Fruit fly (Drosophila melanogaster) whole organism, embryonic: ENCODE data around the gene eIF4G2.
A peak's percentile ranks its signal among the peaks of the same experiment; 100 is the strongest.

Source experiments
- ATbp ChIP-seq: fragments of 200-800 bp; sonication (Bioruptor generic); optimal IDR thresholded peaks from 2 replicates; lab custom pipeline; 2017; ENCODE audit warnings: missing biosample characterization, mild to moderate bottlenecking, missing genetic modification characterization, missing genetic modification reagents
- BEAF-32 ChIP-seq: fragments of 200-800 bp; sonication (Bioruptor generic); optimal IDR thresholded peaks from 3 replicates; lab custom pipeline; 2017; ENCODE audit warnings: missing biosample characterization, missing genetic modification characterization, mild to moderate bottlenecking, moderate library complexity, missing genetic modification reagents
- CG10462 ChIP-seq: fragments of 200-800 bp; sonication (Bioruptor generic); optimal IDR thresholded peaks from 2 replicates; lab custom pipeline; 2016; ENCODE audit warnings: missing biosample characterization, missing genetic modification characterization
- CG13287 ChIP-seq: fragments of 200-800 bp; sonication (Bioruptor generic); IDR thresholded peaks from 2 replicates; pipeline ENCODE4 v1.3.6; 2022; ENCODE audit warnings: missing biosample characterization, missing genetic modification characterization; ENCODE audit not compliant: partially characterized antibody
- CG13894 ChIP-seq: fragments of 200-800 bp; sonication (Bioruptor generic); optimal IDR thresholded peaks from 3 replicates; lab custom pipeline; 2018; ENCODE audit warnings: missing biosample characterization, mild to moderate bottlenecking, missing genetic modification characterization, moderate library complexity
- CG15696 ChIP-seq: fragments of 200-800 bp; sonication (Bioruptor generic); optimal IDR thresholded peaks from 2 replicates; lab custom pipeline; 2019; ENCODE audit warnings: missing biosample characterization, mild to moderate bottlenecking, missing genetic modification characterization, moderate library complexity
- CG16779 ChIP-seq: fragments of 200-800 bp; sonication (Bioruptor generic); IDR thresholded peaks from 2 replicates; pipeline ENCODE4 v1.3.6; 2022; ENCODE audit warnings: missing biosample characterization, missing genetic modification characterization
- CG16815 ChIP-seq: fragments of 200-800 bp; sonication (Bioruptor generic); optimal IDR thresholded peaks from 3 replicates; lab custom pipeline; 2017; ENCODE audit warnings: missing biosample characterization, mild to moderate bottlenecking, missing genetic modification characterization
- CG2678 ChIP-seq: fragments of 200-800 bp; sonication (Bioruptor generic); optimal IDR thresholded peaks from 3 replicates; lab custom pipeline; 2019; ENCODE audit warnings: missing biosample characterization, mild to moderate bottlenecking, missing genetic modification characterization, moderate library complexity
- CG2712 ChIP-seq: fragments of 200-800 bp; optimal IDR thresholded peaks from 3 replicates; lab custom pipeline; 2019; ENCODE audit warnings: missing biosample characterization, mild to moderate bottlenecking, missing genetic modification characterization, moderate library complexity
- CG31441 ChIP-seq: fragments of 200-800 bp; sonication (Bioruptor generic); IDR thresholded peaks from 2 replicates; pipeline ENCODE4 v1.3.6; 2022; ENCODE audit warnings: missing biosample characterization, missing genetic modification characterization
- CG3281 ChIP-seq: fragments of 200-800 bp; sonication (Bioruptor generic); optimal IDR thresholded peaks from 3 replicates; lab custom pipeline; 2017; ENCODE audit warnings: missing biosample characterization, mild to moderate bottlenecking, missing genetic modification characterization
- CG4854 ChIP-seq: fragments of 200-800 bp; sonication (Bioruptor generic); optimal IDR thresholded peaks from 2 replicates; lab custom pipeline; 2016; ENCODE audit warnings: missing biosample characterization, missing genetic modification characterization, inconsistent platforms
- CG6254 ChIP-seq: fragments of 200-800 bp; sonication (Bioruptor generic); optimal IDR thresholded peaks from 3 replicates; lab custom pipeline; 2017; ENCODE audit warnings: mild to moderate bottlenecking, missing biosample characterization, missing genetic modification reagents, missing genetic modification characterization
- CG6683 ChIP-seq: fragments of 200-800 bp; sonication (Bioruptor generic); optimal IDR thresholded peaks from 2 replicates; lab custom pipeline; 2017; ENCODE audit warnings: missing biosample characterization, mild to moderate bottlenecking, missing genetic modification characterization, missing genetic modification reagents
- CG7372 ChIP-seq: fragments of 200-800 bp; sonication (Bioruptor generic); IDR thresholded peaks from 2 replicates; pipeline ENCODE4 v1.3.6; 2022; ENCODE audit warnings: missing biosample characterization, missing genetic modification characterization
- CG9932 ChIP-seq: fragments of 200-800 bp; sonication (Bioruptor generic); IDR thresholded peaks from 2 replicates; pipeline ENCODE4 v1.3.6; 2022; ENCODE audit warnings: missing biosample characterization, missing genetic modification characterization
- CHES-1-like ChIP-seq: fragments of 200-800 bp; sonication (Bioruptor generic); optimal IDR thresholded peaks from 2 replicates; lab custom pipeline; 2016; ENCODE audit warnings: missing biosample characterization, missing genetic modification characterization
- Dip3 ChIP-seq: fragments of 200-800 bp; sonication (Bioruptor generic); optimal IDR thresholded peaks from 3 replicates; lab custom pipeline; 2016; ENCODE audit warnings: missing biosample characterization, missing genetic modification characterization
- Fer2 ChIP-seq: fragments of 200-800 bp; sonication (Bioruptor generic); optimal IDR thresholded peaks from 2 replicates; lab custom pipeline; 2018; ENCODE audit warnings: missing biosample characterization, mild to moderate bottlenecking, missing genetic modification characterization, moderate library complexity
- Gug ChIP-seq: fragments of 200-800 bp; sonication (Bioruptor generic); IDR thresholded peaks from 4 replicates; pipeline ENCODE4 v1.3.6; 2022; ENCODE audit warnings: missing biosample characterization, missing genetic modification characterization
- Meics ChIP-seq: fragments of 200-800 bp; sonication (Bioruptor generic); optimal IDR thresholded peaks from 2 replicates; lab custom pipeline; 2017; ENCODE audit warnings: missing biosample characterization, mild to moderate bottlenecking, missing genetic modification characterization
- Neu2 ChIP-seq: fragments of 200-800 bp; sonication (Bioruptor generic); optimal IDR thresholded peaks from 3 replicates; lab custom pipeline; 2016; ENCODE audit warnings: missing biosample characterization, missing genetic modification characterization, borderline replicate concordance
- Oaz ChIP-seq: fragments of 200-800 bp; sonication (Bioruptor generic); IDR thresholded peaks from 2 replicates; pipeline ENCODE4 v1.3.6; 2022; ENCODE audit warnings: missing biosample characterization, missing genetic modification characterization
- Pdp1 ChIP-seq, 2 experiments: fragments of 200-800 bp; sonication (Bioruptor generic); optimal IDR thresholded peaks; 3 replicates each; lab custom pipeline; 2016; ENCODE audit warnings: missing biosample characterization in 2 of 2, missing genetic modification characterization in 2 of 2, mild to moderate bottlenecking in 1 of 2, moderate library complexity in 1 of 2
- Sin3A ChIP-seq: fragments of >200 bp; optimal IDR thresholded peaks from 2 replicates; lab custom pipeline; 2018
- ara ChIP-seq: fragments of 200-800 bp; sonication (Bioruptor generic); IDR thresholded peaks from 2 replicates; pipeline ENCODE4 v1.3.6; 2022; ENCODE audit warnings: missing biosample characterization, missing genetic modification characterization
- chif ChIP-seq, 2 experiments: fragments of 200-800 bp; sonication (Bioruptor generic); optimal IDR thresholded peaks; 3 replicates each; lab custom pipeline; 2016; ENCODE audit warnings: missing biosample characterization in 2 of 2, missing genetic modification characterization in 2 of 2
- disco-r ChIP-seq: fragments of 200-800 bp; sonication (Bioruptor generic); optimal IDR thresholded peaks from 2 replicates; lab custom pipeline; 2016; ENCODE audit warnings: missing biosample characterization, missing genetic modification characterization
- dmrt99B ChIP-seq: fragments of 200-800 bp; sonication (Bioruptor generic); optimal IDR thresholded peaks from 2 replicates; lab custom pipeline; 2018; ENCODE audit warnings: missing biosample characterization, mild to moderate bottlenecking, missing genetic modification characterization, moderate library complexity
- ewg ChIP-seq: fragments of 200-800 bp; sonication (Bioruptor generic); optimal IDR thresholded peaks from 3 replicates; lab custom pipeline; 2017; ENCODE audit warnings: mild to moderate bottlenecking, missing biosample characterization, missing genetic modification reagents, missing genetic modification characterization
- fd64A ChIP-seq: fragments of 200-800 bp; sonication (Bioruptor generic); optimal IDR thresholded peaks from 3 replicates; lab custom pipeline; 2018; ENCODE audit warnings: missing biosample characterization, mild to moderate bottlenecking, missing genetic modification characterization
- grau ChIP-seq: fragments of 200-800 bp; optimal IDR thresholded peaks from 3 replicates; lab custom pipeline; 2019; ENCODE audit warnings: missing biosample characterization, mild to moderate bottlenecking, missing genetic modification characterization, moderate library complexity
- gro ChIP-seq: fragments of 200-800 bp; sonication (Bioruptor generic); optimal IDR thresholded peaks from 2 replicates; lab custom pipeline; 2016; ENCODE audit warnings: missing biosample characterization, missing genetic modification characterization
- kay ChIP-seq: fragments of 200-800 bp; sonication (Bioruptor generic); optimal IDR thresholded peaks from 2 replicates; lab custom pipeline; 2016; ENCODE audit warnings: missing biosample characterization, missing genetic modification characterization
- lbe ChIP-seq: fragments of 200-800 bp; sonication (Bioruptor generic); optimal IDR thresholded peaks from 2 replicates; lab custom pipeline; 2016; ENCODE audit warnings: missing biosample characterization, mild to moderate bottlenecking, missing genetic modification characterization
- otp ChIP-seq: fragments of 200-800 bp; sonication (Bioruptor generic); IDR thresholded peaks from 3 replicates; pipeline ENCODE4, ENCODE4 v1.3.6; 2022; ENCODE audit warnings: missing biosample characterization, missing genetic modification characterization
- p53 ChIP-seq: fragments of 200-800 bp; sonication (Bioruptor generic); optimal IDR thresholded peaks from 2 replicates; lab custom pipeline; 2016; ENCODE audit warnings: missing biosample characterization, missing genetic modification characterization
- peb ChIP-seq: fragments of 200-800 bp; sonication (Bioruptor generic); IDR thresholded peaks from 2 replicates; pipeline ENCODE4 v1.3.6; 2022; ENCODE audit warnings: missing biosample characterization, missing genetic modification characterization
- pros ChIP-seq: fragments of 200-800 bp; sonication (Bioruptor generic); optimal IDR thresholded peaks from 3 replicates; lab custom pipeline; 2019; ENCODE audit warnings: missing biosample characterization, mild to moderate bottlenecking, missing genetic modification characterization, moderate library complexity
- sd ChIP-seq: fragments of 200-800 bp; sonication (Bioruptor generic); optimal IDR thresholded peaks from 3 replicates; lab custom pipeline; 2018; ENCODE audit warnings: missing biosample characterization, mild to moderate bottlenecking, missing genetic modification characterization, moderate library complexity
- slbo ChIP-seq: fragments of 200-800 bp; sonication (Bioruptor generic); IDR thresholded peaks from 2 replicates; pipeline ENCODE4 v1.3.6; 2022; ENCODE audit warnings: missing biosample characterization, missing genetic modification characterization
- slp2 ChIP-seq: fragments of 200-800 bp; sonication (Bioruptor generic); optimal IDR thresholded peaks from 2 replicates; lab custom pipeline; 2016; ENCODE audit warnings: missing biosample characterization, missing genetic modification characterization
- tna ChIP-seq: fragments of 200-800 bp; sonication (Bioruptor generic); IDR thresholded peaks from 2 replicates; pipeline ENCODE4 v1.3.6; 2022; ENCODE audit warnings: missing biosample characterization, missing genetic modification characterization; ENCODE audit not compliant: partially characterized antibody
- unc-4 ChIP-seq: fragments of 200-800 bp; sonication (Bioruptor generic); IDR thresholded peaks from 2 replicates; pipeline ENCODE4 v1.3.6; 2022; ENCODE audit warnings: missing biosample characterization, missing genetic modification characterization; ENCODE audit not compliant: partially characterized antibody
- vvl ChIP-seq: fragments of 200-800 bp; sonication (Bioruptor generic); IDR thresholded peaks from 2 replicates; pipeline ENCODE4 v1.3.6; 2022; ENCODE audit warnings: missing biosample characterization, missing genetic modification characterization

Gene eIF4G2

DNA sequence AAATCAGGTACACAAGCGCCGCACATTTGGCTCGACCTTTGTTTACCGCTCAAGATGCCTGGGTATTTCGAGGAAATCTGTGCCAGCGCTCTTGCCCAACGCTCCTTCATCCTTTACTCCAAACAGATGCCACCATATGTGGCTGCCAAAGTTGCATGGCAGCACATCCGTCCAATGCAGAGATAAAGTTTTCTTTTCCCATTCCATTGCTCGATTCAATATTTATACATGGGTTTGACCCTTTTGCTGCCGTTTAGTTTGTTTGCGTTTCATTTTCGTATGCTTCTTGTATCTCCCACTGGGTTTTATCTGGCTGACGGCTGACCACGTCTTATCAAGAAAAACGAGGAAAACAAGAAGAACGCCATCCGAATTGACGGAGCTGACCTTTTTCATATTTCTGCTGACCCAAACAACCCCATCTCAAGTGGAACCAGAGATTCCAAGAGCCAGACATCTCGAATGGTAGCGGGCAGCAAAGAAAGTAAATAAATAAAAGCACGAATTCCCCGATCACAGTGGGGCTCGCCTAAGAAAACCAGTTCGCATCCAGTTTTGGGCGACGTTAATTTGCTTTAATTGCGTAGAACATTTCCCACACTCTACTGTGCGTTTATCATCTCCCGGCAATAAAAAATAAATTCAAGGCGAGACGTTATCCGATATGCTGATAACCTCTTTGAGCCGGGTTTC is 28.4 kb downstream of the eIF4G2 start (continued):
- TF ChIP-seq sd (tag; lab: Kevin White, UChicago) (peak; percentile 92), CG2678 (tag; lab: Kevin White, UChicago) (no peak), tna (GFP tag; lab: Robert Waterston, UW) (no peak), unc-4 (GFP tag; lab: Robert Waterston, UW) (no peak), disco-r (GFP tag; lab: Kevin White, UChicago) (no peak), Neu2 (GFP tag; lab: Kevin White, UChicago) (no peak), p53 (GFP tag; lab: Kevin White, UChicago) (no peak), slbo (GFP tag; lab: Robert Waterston, UW) (peak; percentile 46), chif (GFP tag; optimal IDR thresholded peaks at IDR 0.05; lab: Kevin White, UChicago) (no peak), CG9932 (GFP tag; lab: Robert Waterston, UW) (peak; percentile 44), CG6683 (GFP tag; lab: Kevin White, UChicago) (no peak), CG13894 (no peak), lbe (GFP tag; lab: Kevin White, UChicago) (no peak), Meics (GFP tag; lab: Kevin White, UChicago) (no peak), otp (GFP tag; lab: Robert Waterston, UW) (no peak), ara (GFP tag; lab: Robert Waterston, UW) (0 out of 2 replicates have a peak, but pooled peaks have one; percentile 17), CG15696 (peak; percentile 43), CG31441 (GFP tag; lab: Robert Waterston, UW) (no peak), vvl (GFP tag; lab: Robert Waterston, UW) (0 out of 2 replicates have a peak, but pooled peaks have one; percentile 0), CG7372 (GFP tag; lab: Robert Waterston, UW) (0 out of 2 replicates have a peak, but pooled peaks have one; percentile 12), Gug (GFP tag; lab: Robert Waterston, UW) (peak; percentile 31; the same call in 1 of the 4 replicates), Fer2 (tag; lab: Kevin White, UChicago) (no peak), grau (peak; percentile 94), BEAF-32 (no peak)
- TF ChIP-seq, all 482 proteins: peak for 27

DNA sequence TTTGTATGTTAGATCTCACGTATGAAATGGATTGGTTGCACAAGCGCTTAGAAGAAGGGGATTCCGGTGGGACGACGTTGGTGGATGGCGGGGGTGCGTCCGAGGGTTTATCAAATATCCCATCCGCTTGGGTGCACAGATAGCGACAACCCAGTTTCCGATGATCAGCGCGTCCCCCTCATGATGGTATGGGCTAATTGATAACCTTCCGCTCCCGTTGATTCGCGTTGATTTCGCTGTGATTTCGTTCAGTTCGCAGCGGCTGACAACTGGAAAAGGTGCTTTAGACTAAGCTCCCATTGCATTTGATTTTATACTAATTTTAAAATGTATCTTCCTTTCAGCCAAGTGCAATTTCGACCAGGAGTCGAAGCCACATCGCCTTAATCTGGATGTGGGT is 29.5 kb downstream of the eIF4G2 start:
- TF ChIP-seq Pdp1 (GFP tag; optimal IDR thresholded peaks at IDR 0.05; lab: Kevin White, UChicago): peak in 1 of 2 experiments; percentile 2
- no peak for TF ChIP-seq CG10462 (GFP tag; lab: Kevin White, UChicago)
- no peak for TF ChIP-seq gro
- TF ChIP-seq, all 482 proteins: peak for 1

DNA sequence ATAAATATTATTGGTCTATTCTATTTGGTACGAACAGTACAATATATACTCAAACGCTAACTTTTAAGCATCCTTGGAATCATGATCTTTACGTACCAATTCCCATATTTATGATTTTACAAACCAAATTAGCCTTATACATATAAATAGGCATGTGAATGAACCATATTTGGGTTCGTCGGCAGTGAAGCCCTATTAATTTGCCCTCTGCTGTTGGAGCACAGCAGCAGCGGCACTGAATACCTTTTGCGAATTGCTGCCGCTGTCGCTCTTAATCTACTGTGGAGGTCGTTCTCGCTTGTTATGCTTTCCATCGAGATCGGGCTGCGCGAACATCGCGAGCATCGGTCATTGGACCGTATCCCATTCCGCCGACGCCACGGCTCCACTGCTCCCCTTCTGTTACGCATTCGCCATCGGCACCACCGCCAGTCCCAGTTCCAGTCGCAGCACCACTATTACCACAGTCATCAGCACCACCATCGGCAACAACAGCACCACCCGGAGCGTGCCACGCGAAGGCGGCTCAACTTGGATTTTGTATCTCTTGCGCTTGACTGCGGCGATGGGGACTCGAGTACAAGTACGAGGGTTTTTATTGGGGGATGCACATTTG is 30.5 kb downstream of the eIF4G2 start:
- peak; percentile 16 for TF ChIP-seq CG2712 (tag; lab: Kevin White, UChicago)
- no peak for TF ChIP-seq Dip3 (GFP tag; lab: Kevin White, UChicago)
- TF ChIP-seq kay (GFP tag; lab: Kevin White, UChicago): no peak
- no peak for TF ChIP-seq peb
- peak; percentile 10 for TF ChIP-seq CG3281 (GFP tag; lab: Kevin White, UChicago)
- no peak for TF ChIP-seq CG13287 (GFP tag; lab: Robert Waterston, UW)
- no peak for TF ChIP-seq CG16815 (GFP tag; lab: Kevin White, UChicago)
- no peak for TF ChIP-seq otp (GFP tag; lab: Robert Waterston, UW)
- TF ChIP-seq CG16779 (GFP tag; lab: Robert Waterston, UW): no peak
- no peak for TF ChIP-seq fd64A (GFP tag; lab: Kevin White, UChicago)
- TF ChIP-seq Sin3A (lab: Kevin White, UChicago): no peak
- TF ChIP-seq ewg (GFP tag; lab: Kevin White, UChicago): no peak
- TF ChIP-seq slp2 (GFP tag; lab: Kevin White, UChicago): no peak
- no peak for TF ChIP-seq CHES-1-like (GFP tag; lab: Kevin White, UChicago)
- no peak for TF ChIP-seq Oaz (GFP tag; lab: Robert Waterston, UW)
- no peak for TF ChIP-seq CG4854 (GFP tag; lab: Kevin White, UChicago)
- TF ChIP-seq dmrt99B: peak; percentile 2
- TF ChIP-seq CG6254: no peak
- no peak for TF ChIP-seq pros (GFP tag; lab: Kevin White, UChicago)
- no peak for TF ChIP-seq ATbp (GFP tag; lab: Kevin White, UChicago)
